Worm (Caenorhabditis elegans): Measurements from ENCODE around the gene lipl-5.

The lipl-5 gene

DNA sequence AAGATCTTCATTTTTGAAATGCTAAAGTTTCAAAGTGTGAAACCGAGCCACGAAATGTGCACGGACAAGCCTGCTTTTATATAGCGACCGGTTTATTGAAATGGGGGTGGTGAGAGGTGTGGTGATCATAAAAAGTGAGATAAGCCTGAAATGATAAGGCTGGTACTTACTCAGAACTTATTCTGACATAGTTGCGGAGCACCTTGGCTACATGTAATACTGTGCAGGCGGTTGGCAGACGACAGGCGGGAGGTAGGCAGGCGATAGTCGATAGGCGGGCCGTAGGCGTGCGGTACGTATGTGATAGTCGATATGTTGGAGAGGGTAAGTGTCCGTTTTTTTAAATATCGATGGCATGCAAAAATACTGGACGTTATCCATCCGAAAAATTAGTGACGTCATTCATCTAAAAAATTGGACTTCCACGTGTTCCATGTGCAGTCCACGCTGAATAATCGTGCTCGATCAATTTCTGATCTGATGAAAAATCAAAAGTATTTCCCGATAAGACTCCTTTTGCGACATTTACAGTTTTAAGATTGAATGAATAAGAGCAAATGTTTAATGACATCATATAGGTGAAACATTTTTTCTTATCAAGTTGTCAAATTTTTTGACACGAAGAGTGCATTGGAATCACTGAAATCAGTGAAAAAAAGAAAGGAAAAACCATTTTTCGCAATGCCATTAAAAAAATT is 32.3 kb downstream of the lipl-5 start, which contains the start of gene irg-8:
Gene irg-8, minus strand, starts transcription at position 51 of the 698 bp plus-strand sequence.
- TF ChIP-seq ama-1 (optimal IDR thresholded peaks at IDR 0.05), result no peak
- no peak for TF ChIP-seq sea-1 (GFP tag; conservative IDR thresholded peaks at IDR 0.05)
- TF ChIP-seq hmbx-1 (tag; optimal IDR thresholded peaks at IDR 0.05), result no peak
- TF ChIP-seq ets-7 (tag; optimal IDR thresholded peaks at IDR 0.05), result no peak
- TF ChIP-seq pes-1 (GFP tag; IDR thresholded peaks at IDR 0.05), result no peak

DNA sequence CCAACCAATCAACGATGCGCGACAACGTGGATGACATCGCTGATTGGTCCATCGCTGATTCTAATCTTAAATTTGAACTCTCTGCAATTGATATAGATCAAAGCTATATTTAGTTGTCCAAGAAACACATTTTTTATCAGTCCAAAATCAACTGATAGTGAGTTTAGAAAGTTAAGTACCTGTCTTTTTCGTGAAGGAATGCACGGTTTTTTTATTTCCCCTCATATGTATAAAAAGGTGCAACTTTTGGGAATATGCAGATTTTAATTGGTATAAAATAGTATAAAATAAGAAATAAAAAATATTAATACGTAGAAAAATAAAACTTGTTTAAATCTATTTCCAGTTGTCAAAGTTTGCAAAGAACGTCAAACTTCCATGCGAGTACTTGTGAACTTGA is 32.9 kb downstream of the lipl-5 start, which contains the start of gene Y39D8A.1:
Gene Y39D8A.1, plus strand, starts transcription at position 301 of the 400 bp plus-strand sequence.
- TF ChIP-seq hmg-4 (GFP tag; optimal IDR thresholded peaks at IDR 0.05), result no peak
- no peak for TF ChIP-seq ceh-13 (GFP tag; optimal IDR thresholded peaks at IDR 0.05)
- no peak for TF ChIP-seq scrt-1 (GFP tag; IDR thresholded peaks at IDR 0.05)
- no peak for TF ChIP-seq aly-1 (tag; optimal IDR thresholded peaks at IDR 0.05)
- TF ChIP-seq pes-1 (GFP tag; IDR thresholded peaks at IDR 0.05), result no peak
- TF ChIP-seq tra-4 (tag; optimal IDR thresholded peaks at IDR 0.05), result no peak
- no peak for TF ChIP-seq tbx-37 (GFP tag; conservative IDR thresholded peaks at IDR 0.05)
- no peak for TF ChIP-seq flt-1 (GFP tag; IDR thresholded peaks at IDR 0.05)
- TF ChIP-seq B0310.2 (tag; optimal IDR thresholded peaks at IDR 0.05), result no peak
- no peak for TF ChIP-seq F13C5.2 (tag; optimal IDR thresholded peaks at IDR 0.05)
- TF ChIP-seq ceh-36 (tag; optimal IDR thresholded peaks at IDR 0.05), result no peak
- no peak for TF ChIP-seq hmbx-1 (tag; optimal IDR thresholded peaks at IDR 0.05)
- TF ChIP-seq hnd-1 (tag; optimal IDR thresholded peaks at IDR 0.05), result no peak
- no peak for TF ChIP-seq ama-1 (optimal IDR thresholded peaks at IDR 0.05)
- TF ChIP-seq ets-7 (tag; optimal IDR thresholded peaks at IDR 0.05), result no peak
- TF ChIP-seq tbx-11 (GFP tag; IDR thresholded peaks at IDR 0.05), result no peak

DNA sequence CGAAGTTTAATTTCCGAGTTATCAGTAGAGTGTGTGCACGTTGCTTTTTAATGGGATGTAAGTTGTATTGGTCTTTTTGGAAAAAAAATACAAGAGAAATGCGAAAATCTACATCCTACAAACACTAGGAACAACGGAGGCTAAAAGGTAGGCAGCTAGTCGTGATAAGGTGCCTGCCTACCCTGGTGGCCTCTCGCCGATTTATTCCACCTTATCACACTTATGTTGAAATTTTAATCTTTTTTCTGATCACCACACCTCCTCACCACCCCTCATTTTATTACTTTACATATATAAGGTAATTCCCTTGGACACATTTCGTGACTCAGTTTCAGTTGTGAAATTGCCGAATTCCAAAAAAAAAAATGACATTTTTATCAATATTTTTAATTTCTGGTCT is 36.6 kb downstream of the lipl-5 start, which contains the start of gene dod-20:
Gene dod-20, plus strand, starts transcription at position 301 of the 400 bp plus-strand sequence.
- TF ChIP-seq hmg-4 (GFP tag; optimal IDR thresholded peaks at IDR 0.05) (no peak), F13C5.2 (tag; optimal IDR thresholded peaks at IDR 0.05) (no peak), B0310.2 (tag; optimal IDR thresholded peaks at IDR 0.05) (no peak), aly-1 (tag; optimal IDR thresholded peaks at IDR 0.05) (no peak), hnd-1 (tag; optimal IDR thresholded peaks at IDR 0.05) (no peak), pes-1 (GFP tag; IDR thresholded peaks at IDR 0.05) (no peak), tra-4 (tag; optimal IDR thresholded peaks at IDR 0.05) (no peak), ets-7 (tag; optimal IDR thresholded peaks at IDR 0.05) (no peak), sea-1 (GFP tag; conservative IDR thresholded peaks at IDR 0.05) (no peak), tbx-37 (GFP tag; conservative IDR thresholded peaks at IDR 0.05) (no peak), ceh-36 (tag; optimal IDR thresholded peaks at IDR 0.05) (no peak), scrt-1 (GFP tag; IDR thresholded peaks at IDR 0.05) (no peak), ceh-13 (GFP tag; optimal IDR thresholded peaks at IDR 0.05) (no peak), flt-1 (GFP tag; IDR thresholded peaks at IDR 0.05) (no peak), ama-1 (optimal IDR thresholded peaks at IDR 0.05) (no peak), hmbx-1 (tag; optimal IDR thresholded peaks at IDR 0.05) (no peak), tbx-11 (GFP tag; IDR thresholded peaks at IDR 0.05) (no peak)

DNA sequence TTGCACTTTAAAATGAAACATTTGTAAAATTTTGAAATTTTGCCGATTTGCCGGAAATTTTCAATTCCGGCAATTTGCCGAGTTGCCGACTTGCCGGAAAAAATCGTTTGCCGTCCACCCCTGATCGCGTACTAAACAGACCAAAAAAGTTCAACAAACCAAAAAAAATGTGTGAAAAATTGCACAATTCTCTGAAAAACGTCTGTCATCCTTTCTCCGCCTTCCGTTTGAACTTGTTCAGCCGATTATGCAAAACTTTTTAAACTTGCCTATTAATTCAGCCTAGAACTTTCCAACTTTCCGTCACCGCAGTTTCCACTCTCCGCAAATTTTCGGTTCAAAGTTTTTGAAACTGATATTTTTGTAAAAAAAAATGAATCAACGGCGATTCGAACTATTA is 38.6 kb downstream of the lipl-5 start, which contains the start of gene B0554.5:
Gene B0554.5, plus strand, starts transcription at position 301 of the 400 bp plus-strand sequence.
- no peak for TF ChIP-seq hnd-1 (tag; optimal IDR thresholded peaks at IDR 0.05)
- TF ChIP-seq ets-7 (tag; optimal IDR thresholded peaks at IDR 0.05), result no peak
- no peak for TF ChIP-seq F13C5.2 (tag; optimal IDR thresholded peaks at IDR 0.05)
- TF ChIP-seq scrt-1 (GFP tag; IDR thresholded peaks at IDR 0.05), result no peak
- TF ChIP-seq B0310.2 (tag; optimal IDR thresholded peaks at IDR 0.05), result no peak
- no peak for TF ChIP-seq tra-4 (tag; optimal IDR thresholded peaks at IDR 0.05)
- no peak for TF ChIP-seq flt-1 (GFP tag; IDR thresholded peaks at IDR 0.05)
- no peak for TF ChIP-seq hmg-4 (GFP tag; optimal IDR thresholded peaks at IDR 0.05)
- no peak for TF ChIP-seq tbx-11 (GFP tag; IDR thresholded peaks at IDR 0.05)
- TF ChIP-seq sea-1 (GFP tag; conservative IDR thresholded peaks at IDR 0.05), result no peak
- no peak for TF ChIP-seq tbx-37 (GFP tag; conservative IDR thresholded peaks at IDR 0.05)

DNA sequence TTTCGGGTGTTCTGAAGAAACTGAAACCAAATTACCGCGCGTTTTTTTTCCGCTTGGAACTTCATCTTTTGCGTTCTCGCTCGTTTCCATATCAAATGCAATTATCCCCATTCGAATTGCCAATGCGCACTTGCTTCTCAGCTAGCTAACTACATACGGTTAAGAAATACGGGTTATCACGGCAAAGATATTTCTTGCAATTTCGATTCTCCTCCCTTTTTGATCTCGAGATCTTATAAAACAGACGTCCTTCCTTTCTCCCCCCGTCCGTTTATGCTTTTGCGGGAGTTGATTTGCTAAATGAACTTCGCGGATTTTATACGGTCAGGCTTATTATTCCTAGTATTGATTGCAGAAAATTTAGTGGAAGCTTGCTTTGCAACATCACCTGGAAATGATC is 43.3 kb downstream of the lipl-5 start, which contains the start of gene B0554.4:
Gene B0554.4, plus strand, starts transcription at position 301 of the 400 bp plus-strand sequence.
- TF ChIP-seq aly-1 (tag; optimal IDR thresholded peaks at IDR 0.05) (no peak), hmg-4 (GFP tag; optimal IDR thresholded peaks at IDR 0.05) (no peak), ama-1 (optimal IDR thresholded peaks at IDR 0.05) (no peak), tbx-37 (GFP tag; conservative IDR thresholded peaks at IDR 0.05) (no peak), tbx-11 (GFP tag; IDR thresholded peaks at IDR 0.05) (no peak)

DNA sequence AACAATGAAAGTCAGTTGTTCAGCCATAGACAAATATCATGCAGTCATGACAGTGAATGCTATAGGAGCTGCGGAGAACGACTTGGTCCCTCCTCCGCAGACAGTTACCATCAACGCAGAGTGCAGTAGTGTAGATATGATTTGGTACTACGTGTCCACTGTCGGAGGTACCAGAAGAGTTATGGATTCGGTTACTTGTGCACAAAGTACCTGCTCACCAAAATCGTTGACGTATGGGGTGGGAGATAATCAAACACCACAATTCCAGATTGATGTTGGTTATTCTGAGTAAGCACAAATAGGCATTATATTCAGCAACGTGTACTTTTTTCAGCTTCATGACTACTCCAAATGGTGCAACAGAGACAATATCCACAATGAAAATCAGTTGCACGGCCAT is 47.4 kb downstream of the lipl-5 start:
- TF ChIP-seq tbx-37 (GFP tag; conservative IDR thresholded peaks at IDR 0.05) (no peak), tra-4 (tag; optimal IDR thresholded peaks at IDR 0.05) (no peak), flt-1 (GFP tag; IDR thresholded peaks at IDR 0.05) (no peak), pes-1 (GFP tag; IDR thresholded peaks at IDR 0.05) (no peak), aly-1 (tag; optimal IDR thresholded peaks at IDR 0.05) (no peak)

DNA sequence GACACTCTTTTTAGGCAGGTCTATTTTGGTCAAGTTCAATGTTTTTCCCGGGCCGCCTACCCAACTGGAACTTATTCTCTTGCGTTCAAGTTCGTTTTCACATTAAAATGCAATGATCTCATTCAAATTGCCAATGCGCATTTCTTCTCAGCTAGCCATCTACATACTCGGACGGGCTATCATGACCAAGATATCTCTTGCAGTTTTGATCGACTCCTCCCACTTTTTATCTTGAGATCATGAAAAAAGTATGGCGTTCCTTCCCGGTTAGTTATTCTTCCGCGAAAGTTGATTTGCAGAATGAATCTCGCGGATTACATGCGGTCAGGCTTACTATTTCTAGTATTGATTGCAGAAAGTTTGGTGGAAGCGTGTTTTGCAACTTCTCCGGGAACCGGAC is 48.4 kb downstream of the lipl-5 start, which contains the start of gene B0554.2:
Gene B0554.2, plus strand, starts transcription at position 301 of the 400 bp plus-strand sequence.
- no peak for TF ChIP-seq tra-4 (tag; optimal IDR thresholded peaks at IDR 0.05)
- TF ChIP-seq B0310.2 (tag; optimal IDR thresholded peaks at IDR 0.05), result no peak
- TF ChIP-seq flt-1 (GFP tag; IDR thresholded peaks at IDR 0.05), result no peak
- TF ChIP-seq ceh-36 (tag; optimal IDR thresholded peaks at IDR 0.05), result no peak
- TF ChIP-seq sea-1 (GFP tag; conservative IDR thresholded peaks at IDR 0.05), result no peak
- TF ChIP-seq ets-7 (tag; optimal IDR thresholded peaks at IDR 0.05), result no peak
- no peak for TF ChIP-seq aly-1 (tag; optimal IDR thresholded peaks at IDR 0.05)
- TF ChIP-seq F13C5.2 (tag; optimal IDR thresholded peaks at IDR 0.05), result no peak
- no peak for TF ChIP-seq ama-1 (optimal IDR thresholded peaks at IDR 0.05)
- no peak for TF ChIP-seq ceh-13 (GFP tag; optimal IDR thresholded peaks at IDR 0.05)
- no peak for TF ChIP-seq tbx-37 (GFP tag; conservative IDR thresholded peaks at IDR 0.05)
- TF ChIP-seq hnd-1 (tag; optimal IDR thresholded peaks at IDR 0.05), result no peak
- no peak for TF ChIP-seq hmbx-1 (tag; optimal IDR thresholded peaks at IDR 0.05)
- TF ChIP-seq scrt-1 (GFP tag; IDR thresholded peaks at IDR 0.05), result no peak
- no peak for TF ChIP-seq tbx-11 (GFP tag; IDR thresholded peaks at IDR 0.05)
- no peak for TF ChIP-seq pes-1 (GFP tag; IDR thresholded peaks at IDR 0.05)
- TF ChIP-seq hmg-4 (GFP tag; optimal IDR thresholded peaks at IDR 0.05), result no peak

Data from whole organism, early embryonic.